Worm (Caenorhabditis elegans) whole organism, L3 larva: ENCODE data around the gene R07E5.5.

Experiments used
- fos-1 ChIP-seq: fragments of 150-350 bp; optimal IDR thresholded peaks from 2 replicates; lab custom pipeline; 2014; ENCODE audit warnings: missing biosample characterization, missing genetic modification characterization
- nhr-28 ChIP-seq: fragments of 150-350 bp; optimal IDR thresholded peaks from 2 replicates; lab custom pipeline; 2014; ENCODE audit warnings: missing biosample characterization, missing genetic modification characterization

DNA sequence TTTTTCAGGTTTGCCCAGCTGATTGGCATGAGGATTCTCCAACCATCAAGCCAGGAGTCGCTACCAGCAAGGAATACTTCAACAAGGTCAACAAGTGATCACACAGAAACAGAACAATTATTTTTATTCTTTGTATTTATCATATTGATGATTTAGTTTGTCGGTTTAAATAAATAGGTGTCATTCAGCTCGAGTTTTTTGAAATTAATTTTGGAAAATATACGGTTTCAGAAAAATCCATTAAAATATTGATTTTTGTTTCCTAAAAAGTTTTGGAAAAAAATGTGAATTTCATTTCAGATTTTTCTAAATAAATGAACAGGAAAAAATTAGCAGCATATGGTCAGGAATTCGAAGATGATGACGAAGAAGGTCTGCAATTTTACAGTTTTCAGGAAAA, 11.0 kb downstream of the R07E5.5 start, which contains the start of gene gpch-1:
- TF ChIP-seq fos-1 (tag; lab: Kevin White, UChicago) (no peak), nhr-28 (tag; lab: Kevin White, UChicago) (no peak)
